Worm (Caenorhabditis elegans) whole organism, dauer: ENCODE results near the gene tsp-16.

Experiments used
- unc-62 ChIP-seq: sonication (generic microtip); optimal IDR thresholded peaks from 2 replicates; lab custom pipeline; 2017; ENCODE audit warnings: missing biosample characterization, missing genetic modification reagents, missing genetic modification characterization

tsp-16 gene

DNA sequence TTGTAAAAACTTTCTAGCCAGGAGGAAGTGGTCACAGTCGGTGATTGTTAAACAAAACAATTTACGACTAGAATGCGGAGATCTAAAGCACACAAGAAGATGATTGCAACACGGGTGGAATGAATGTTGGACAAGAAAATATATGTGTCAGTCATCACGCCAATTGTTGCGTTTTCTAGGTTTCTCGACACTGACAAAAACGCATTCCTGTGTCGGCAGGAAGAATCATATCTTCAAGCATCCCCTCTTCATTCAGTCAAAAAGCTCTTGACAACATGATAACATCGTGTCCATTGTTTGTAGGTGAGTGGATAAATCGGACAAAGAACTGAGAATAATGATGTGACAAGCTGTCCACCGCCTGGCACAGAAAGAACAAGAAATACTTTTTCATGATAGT lies 36.9 kb downstream of the tsp-16 start:
- no peak for TF ChIP-seq unc-62 (GFP tag; lab: Kevin White, UChicago)

DNA sequence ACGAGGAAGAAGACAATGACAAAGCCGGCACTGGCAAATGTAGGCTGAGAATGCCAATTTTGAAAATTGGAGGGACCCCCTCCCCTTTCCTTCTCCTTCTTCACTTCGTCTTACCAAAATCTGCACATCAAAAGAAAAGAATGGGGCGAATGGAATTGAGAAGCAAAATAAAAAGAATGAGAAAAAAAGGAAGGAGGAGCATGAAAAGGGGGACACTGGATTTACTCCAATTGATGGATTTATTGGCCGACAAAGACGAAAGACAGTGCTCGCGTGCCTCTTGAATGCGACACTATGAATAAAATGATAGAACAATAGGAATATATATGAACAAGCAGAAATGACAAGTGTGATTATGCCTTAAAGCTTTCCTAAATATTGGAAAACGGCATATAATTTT lies 37.5 kb downstream of the tsp-16 start:
- no peak for TF ChIP-seq unc-62 (GFP tag; lab: Kevin White, UChicago)

DNA sequence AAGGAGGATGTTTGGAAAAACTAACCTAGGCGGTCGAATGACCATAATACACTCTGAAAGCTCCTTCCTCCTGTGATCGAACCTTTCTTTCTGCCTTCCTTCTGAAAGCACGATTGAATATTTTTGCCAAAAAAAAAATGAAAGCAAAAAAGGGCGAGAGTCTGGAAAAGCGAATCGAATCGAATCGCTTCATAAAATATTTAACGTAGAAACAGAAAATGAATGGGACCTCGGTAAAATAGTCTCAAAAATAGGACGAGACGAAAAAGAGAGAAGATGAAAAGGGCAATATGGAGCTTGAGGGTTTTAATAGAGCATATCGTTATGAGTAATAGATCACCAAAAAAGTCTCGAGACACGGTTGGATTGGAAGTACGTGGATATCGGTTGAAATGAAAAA lies 40.1 kb downstream of the tsp-16 start, which contains the start of gene inx-1:
TSS of gene inx-1 (minus strand) at position 101 of the 400 bp plus-strand sequence.
- no peak for TF ChIP-seq unc-62 (GFP tag; lab: Kevin White, UChicago)

DNA sequence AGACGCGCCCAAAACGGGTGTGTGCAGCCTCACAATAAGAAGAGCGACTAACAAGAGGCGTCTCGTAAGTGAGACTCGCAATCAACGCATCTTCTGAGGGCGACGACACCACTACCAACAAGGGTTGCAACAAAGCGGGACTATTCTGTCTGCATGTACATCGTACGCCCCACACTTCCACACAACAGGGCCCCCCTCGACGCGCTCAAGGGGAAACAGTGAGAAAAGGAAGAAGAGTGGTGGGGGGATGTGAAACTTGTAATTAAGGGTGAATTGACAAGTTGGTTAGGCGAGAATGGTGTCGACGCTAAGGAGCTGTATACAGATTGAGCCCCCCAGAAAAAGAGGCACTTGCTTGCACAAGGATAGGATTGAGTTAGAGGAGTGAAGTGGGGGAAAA lies 43.1 kb downstream of the tsp-16 start:
- no peak for TF ChIP-seq unc-62 (GFP tag; lab: Kevin White, UChicago)

DNA sequence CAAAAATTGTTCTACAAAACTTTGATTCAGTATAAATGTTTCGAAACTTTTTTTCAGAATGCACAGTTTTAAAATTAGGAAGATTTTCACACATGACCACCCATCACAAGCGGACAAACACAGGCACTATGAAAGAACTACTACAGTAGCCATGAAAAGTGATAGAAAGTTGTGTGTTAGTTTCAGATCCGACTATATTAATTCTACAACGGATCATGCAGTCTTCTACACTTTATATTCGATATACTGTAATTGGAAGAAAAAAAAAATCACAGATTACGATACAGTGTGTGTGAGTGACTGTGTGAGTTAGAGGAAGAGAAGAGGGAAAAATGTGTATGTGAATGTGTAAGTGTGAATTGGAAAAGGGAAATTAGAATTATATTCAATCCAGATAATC lies 49.6 kb downstream of the tsp-16 start:
- TF ChIP-seq unc-62 (GFP tag; lab: Kevin White, UChicago): no peak
